Worm (Caenorhabditis elegans) whole organism, L1 larva: Measurements from ENCODE around the gene F41C3.1.

Experiments
- Y116A8C.19 ChIP-seq: sonication (generic microtip); optimal IDR thresholded peaks from 2 replicates; lab custom pipeline; 2016; ENCODE audit warnings: missing compliant biosample characterization, missing genetic modification characterization, borderline replicate concordance
- aha-1 ChIP-seq: fragments of 150-350 bp; optimal IDR thresholded peaks from 2 replicates; lab custom pipeline; 2014; ENCODE audit warnings: missing biosample characterization, missing genetic modification characterization
- blmp-1 ChIP-seq: fragments of 150-350 bp; optimal IDR thresholded peaks from 2 replicates; lab custom pipeline; 2014; ENCODE audit warnings: missing biosample characterization, missing genetic modification characterization
- ceh-88 ChIP-seq: fragments of 200-800 bp; sonication (Bioruptor generic); IDR thresholded peaks from 2 replicates; pipeline ENCODE4 v1.3.6; 2022; ENCODE audit warnings: missing genetic modification characterization, missing compliant biosample characterization
- dpl-1 ChIP-seq, 3 experiments: fragments of 150-350 bp in 2 of 3; sonication (generic microtip) in 1 of 3; optimal IDR thresholded peaks; 2 replicates each; lab custom pipeline; 2014 to 2017; ENCODE audit warnings: missing biosample characterization in 3 of 3, missing genetic modification characterization in 3 of 3, missing genetic modification reagents in 3 of 3
- efl-1 ChIP-seq, 4 experiments: fragments of 150-350 bp; optimal IDR thresholded peaks in 3 of 4; peaks in 1 of 4; 1 replicate in 1 of 4; 2 replicates in 3 of 4; lab custom pipeline; 2014; ENCODE audit warnings: missing biosample characterization in 2 of 4, missing genetic modification characterization in 2 of 4, missing genetic modification reagents in 2 of 4
- egl-13 ChIP-seq: sonication (generic microtip); optimal IDR thresholded peaks from 2 replicates; lab custom pipeline; 2016; ENCODE audit warnings: missing genotype, missing genetic modification reagents, missing genetic modification characterization, missing compliant biosample characterization
- egl-27 ChIP-seq, 2 experiments: fragments of 150-350 bp in 1 of 2; sonication (generic microtip); optimal IDR thresholded peaks; 3 replicates each; lab custom pipeline; 2017 to 2018; ENCODE audit warnings: missing biosample characterization in 2 of 2, missing genetic modification characterization in 2 of 2, missing genetic modification reagents in 2 of 2
- elt-3 ChIP-seq, 6 experiments: fragments of 150-350 bp in 1 of 6; sonication (generic microtip); optimal IDR thresholded peaks; 2 replicates each; lab custom pipeline; 2017 to 2018; ENCODE audit warnings: missing biosample characterization in 6 of 6, missing genetic modification characterization in 6 of 6, inconsistent platforms in 1 of 6
- fkh-10 ChIP-seq: sonication (generic microtip); optimal IDR thresholded peaks from 2 replicates; lab custom pipeline; 2017; ENCODE audit warnings: missing biosample characterization, missing genetic modification reagents, missing genetic modification characterization
- grh-1 ChIP-seq: fragments of 200-800 bp; sonication (Bioruptor generic); IDR thresholded peaks from 2 replicates; pipeline ENCODE4 v1.3.6; 2022; ENCODE audit warnings: missing genetic modification reagents, missing genetic modification characterization, missing compliant biosample characterization
- hlh-4 ChIP-seq: sonication (generic microtip); optimal IDR thresholded peaks from 2 replicates; lab custom pipeline; 2016; ENCODE audit warnings: mild to moderate bottlenecking, missing genetic modification characterization, missing compliant biosample characterization
- lin-13 ChIP-seq: fragments of 150-350 bp; optimal IDR thresholded peaks from 2 replicates; lab custom pipeline; 2014; ENCODE audit warnings: missing biosample characterization, missing genetic modification reagents, missing genetic modification characterization
- lin-14 ChIP-seq: fragments of 200-800 bp; sonication (Bioruptor generic); optimal IDR thresholded peaks from 2 replicates; lab custom pipeline; 2018; ENCODE audit warnings: mild to moderate bottlenecking, missing genetic modification characterization, moderate library complexity, missing compliant biosample characterization
- lin-39 ChIP-seq: fragments of 150-350 bp; optimal IDR thresholded peaks from 2 replicates; lab custom pipeline; 2014; ENCODE audit warnings: missing biosample characterization, missing genetic modification reagents, missing genetic modification characterization
- mab-9 ChIP-seq: fragments of 200-800 bp; sonication (Bioruptor generic); IDR thresholded peaks from 2 replicates; pipeline ENCODE4 v1.3.6; 2022; ENCODE audit warnings: missing genetic modification reagents, missing genetic modification characterization, missing compliant biosample characterization
- mef-2 ChIP-seq: fragments of 150-350 bp; optimal IDR thresholded peaks from 2 replicates; lab custom pipeline; 2014; ENCODE audit warnings: missing biosample characterization, missing genetic modification characterization
- nhr-11 ChIP-seq: fragments of 150-350 bp; optimal IDR thresholded peaks from 2 replicates; lab custom pipeline; 2014; ENCODE audit warnings: missing biosample characterization, missing genetic modification characterization
- nhr-12 ChIP-seq: sonication (generic microtip); optimal IDR thresholded peaks from 2 replicates; lab custom pipeline; 2017; ENCODE audit warnings: missing biosample characterization, missing genetic modification characterization
- nhr-19 ChIP-seq: fragments of 200-800 bp; sonication (Bioruptor generic); conservative IDR thresholded peaks from 2 replicates; pipeline ENCODE4 v1.3.6; 2022; ENCODE audit warnings: missing genetic modification characterization, missing compliant biosample characterization
- nhr-20 ChIP-seq: sonication (generic microtip); optimal IDR thresholded peaks from 2 replicates; lab custom pipeline; 2016; ENCODE audit warnings: mild to moderate bottlenecking, missing genetic modification characterization, missing compliant biosample characterization
- nhr-237 ChIP-seq: fragments of 150-350 bp; optimal IDR thresholded peaks from 2 replicates; lab custom pipeline; 2014; ENCODE audit warnings: missing biosample characterization, missing genetic modification characterization
- nhr-28 ChIP-seq: fragments of 150-350 bp; optimal IDR thresholded peaks from 2 replicates; lab custom pipeline; 2014; ENCODE audit warnings: missing biosample characterization, missing genetic modification characterization
- nhr-47 ChIP-seq: sonication (generic microtip); optimal IDR thresholded peaks from 2 replicates; lab custom pipeline; 2016; ENCODE audit warnings: mild to moderate bottlenecking, missing genetic modification characterization, moderate library complexity, missing compliant biosample characterization
- nhr-85 ChIP-seq: sonication (generic microtip); peaks from one replicate; lab custom pipeline; 2016; ENCODE audit warnings: missing genetic modification characterization, inconsistent platforms, missing compliant biosample characterization
- nhr-90 ChIP-seq: sonication (generic microtip); optimal IDR thresholded peaks from 2 replicates; lab custom pipeline; 2016; ENCODE audit warnings: mild to moderate bottlenecking, missing genetic modification characterization, missing compliant biosample characterization; ENCODE audit not compliant: poor library complexity
- pag-3 ChIP-seq: sonication (generic microtip); optimal IDR thresholded peaks from 2 replicates; lab custom pipeline; 2017; ENCODE audit warnings: missing genetic modification characterization, mild to moderate bottlenecking, missing compliant biosample characterization, antibody characterized with exemption, borderline replicate concordance; ENCODE audit not compliant: insufficient read depth
- rnt-1 ChIP-seq: sonication (generic microtip); optimal IDR thresholded peaks from 2 replicates; lab custom pipeline; 2016; ENCODE audit warnings: mild to moderate bottlenecking, missing genetic modification characterization, moderate library complexity, missing compliant biosample characterization
- skn-1 ChIP-seq: fragments of 150-350 bp; optimal IDR thresholded peaks from 2 replicates; lab custom pipeline; 2014; ENCODE audit warnings: missing biosample characterization, missing genetic modification characterization
- snpc-4 ChIP-seq: fragments of 150-350 bp; optimal IDR thresholded peaks from 2 replicates; lab custom pipeline; 2014; ENCODE audit warnings: missing biosample characterization, missing genetic modification characterization
- swsn-7 ChIP-seq: sonication (generic microtip); optimal IDR thresholded peaks from 2 replicates; lab custom pipeline; 2016; ENCODE audit warnings: missing genetic modification characterization, missing compliant biosample characterization
- tbx-2 ChIP-seq: sonication (generic microtip); optimal IDR thresholded peaks from 2 replicates; lab custom pipeline; 2016; ENCODE audit warnings: missing genetic modification characterization, missing compliant biosample characterization
- unc-130 ChIP-seq: fragments of 150-350 bp; optimal IDR thresholded peaks from 2 replicates; lab custom pipeline; 2017; ENCODE audit warnings: missing biosample characterization, missing genetic modification characterization, inconsistent platforms
- xbp-1 ChIP-seq: sonication (generic microtip); optimal IDR thresholded peaks from 2 replicates; lab custom pipeline; 2016; ENCODE audit warnings: missing genetic modification characterization, missing compliant biosample characterization
- ztf-4 ChIP-seq: fragments of 150-350 bp; optimal IDR thresholded peaks from 2 replicates; lab custom pipeline; 2014; ENCODE audit warnings: missing biosample characterization, missing genetic modification characterization

The F41C3.1 gene

ce11 chrII:4769886-4770285 lies 17.8 kb downstream of the F41C3.1 start (continued):
- TF ChIP-seq aha-1 (tag; lab: Kevin White, UChicago) (no peak), lin-14 (GFP tag; lab: Kevin White, UChicago) (peak; percentile 43), pag-3 (tag; lab: Kevin White, UChicago) (no peak), tbx-2 (tag; lab: Kevin White, UChicago) (no peak), mef-2 (tag; lab: Kevin White, UChicago) (no peak)

- TF ChIP-seq fkh-10 (GFP tag; lab: Kevin White, UChicago) (no peak), lin-14 (GFP tag; lab: Kevin White, UChicago) (no peak), rnt-1 (tag; lab: Kevin White, UChicago) (no peak), swsn-7 (tag; lab: Kevin White, UChicago) (no peak)
- TF ChIP-seq, all 84 proteins: peak for 0
Measured at ce11 chrII:4771282-4771681, 19.2 kb downstream of the F41C3.1 start, which contains the start of gene F26G1.5. Gene F26G1.5, minus strand, starts transcription at chrII:4771382.

- TF ChIP-seq nhr-85 (tag; lab: Kevin White, UChicago), result peak; percentile 88
- TF ChIP-seq blmp-1 (tag; lab: Kevin White, UChicago), result peak; percentile 86
- peak; percentile 17 for TF ChIP-seq nhr-20
- peak; percentile 53 for TF ChIP-seq grh-1 (GFP tag; lab: Robert Waterston, UW)
- TF ChIP-seq nhr-47 (tag; lab: Kevin White, UChicago), result no peak
- TF ChIP-seq egl-27 (tag; optimal IDR thresholded peaks at IDR 0.05; lab: Kevin White, UChicago), result no peak
- TF ChIP-seq lin-14 (GFP tag; lab: Kevin White, UChicago), result peak; percentile 62
- TF ChIP-seq elt-3 (tag; optimal IDR thresholded peaks at IDR 0.05; lab: Kevin White, UChicago), result peak in 4 of 6 experiments; percentile 32 to 92 (median 80)
- TF ChIP-seq snpc-4, result no peak
- no peak for TF ChIP-seq ceh-88 (GFP tag; lab: Robert Waterston, UW)
- no peak for TF ChIP-seq egl-13 (tag; lab: Kevin White, UChicago)
Measured at ce11 chrII:4772441-4772840, 20.3 kb downstream of the F41C3.1 start.

ce11 chrII:4773891-4774432 lies 21.9 kb downstream of the F41C3.1 start, which contains the start of the genes F26G1.9 and F26G1.10:
Gene F26G1.9, minus strand, starts transcription at chrII:4773991.
Gene F26G1.10, plus strand, starts transcription at chrII:4774382.
- TF ChIP-seq efl-1 (optimal IDR thresholded peaks at IDR 0.05; lab: Kevin White, UChicago), result no peak
- no peak for TF ChIP-seq efl-1 (GFP tag; optimal IDR thresholded peaks at IDR 0.05 in 1 of 2; lab: Kevin White, UChicago)
- TF ChIP-seq dpl-1 (GFP tag; optimal IDR thresholded peaks at IDR 0.05; lab: Kevin White, UChicago), result no peak
- TF ChIP-seq nhr-47 (tag; lab: Kevin White, UChicago), result no peak
- no peak for TF ChIP-seq hlh-4 (tag; lab: Kevin White, UChicago)
- no peak for TF ChIP-seq Y116A8C.19
- no peak for TF ChIP-seq snpc-4
- no peak for TF ChIP-seq nhr-28
- no peak for TF ChIP-seq egl-13 (tag; lab: Kevin White, UChicago)
- no peak for TF ChIP-seq xbp-1 (tag; lab: Kevin White, UChicago)
- no peak for TF ChIP-seq lin-39 (tag; lab: Kevin White, UChicago)
- TF ChIP-seq nhr-237 (tag; lab: Kevin White, UChicago), result no peak
- TF ChIP-seq pag-3 (tag; lab: Kevin White, UChicago), result no peak
- no peak for TF ChIP-seq nhr-90
- TF ChIP-seq nhr-11, result no peak
- no peak for TF ChIP-seq nhr-19 (GFP tag; lab: Robert Waterston, UW)
- no peak for TF ChIP-seq tbx-2 (tag; lab: Kevin White, UChicago)
- no peak for TF ChIP-seq ztf-4 (tag; lab: Kevin White, UChicago)
- no peak for TF ChIP-seq fkh-10 (GFP tag; lab: Kevin White, UChicago)

ce11 chrII:4775802-4776201 lies 23.7 kb downstream of the F41C3.1 start:
- TF ChIP-seq mab-9 (no peak), unc-130 (no peak), mef-2 (tag; lab: Kevin White, UChicago) (no peak), skn-1 (tag; lab: Kevin White, UChicago) (no peak), nhr-237 (tag; lab: Kevin White, UChicago) (no peak), nhr-12 (no peak), lin-13 (GFP tag; lab: Kevin White, UChicago) (no peak), xbp-1 (tag; lab: Kevin White, UChicago) (no peak)
